Worm (Caenorhabditis elegans) whole organism, L1 larva: Measurements from ENCODE around the gene slc-17.9.

Experiments used
- aly-2 ChIP-seq: fragments of 150-350 bp; optimal IDR thresholded peaks from 2 replicates; lab custom pipeline; 2014; ENCODE audit warnings: missing biosample characterization, missing genetic modification characterization
- ceh-82 ChIP-seq, 3 experiments: fragments of 150-350 bp in 1 of 3; sonication (generic microtip) in 2 of 3; optimal IDR thresholded peaks; 2 replicates each; lab custom pipeline; 2014 to 2017; ENCODE audit warnings: missing biosample characterization in 3 of 3, missing genetic modification characterization in 3 of 3
- elt-3 ChIP-seq, 6 experiments: fragments of 150-350 bp in 1 of 6; sonication (generic microtip); optimal IDR thresholded peaks; 2 replicates each; lab custom pipeline; 2017 to 2018; ENCODE audit warnings: missing biosample characterization in 6 of 6, missing genetic modification characterization in 6 of 6, inconsistent platforms in 1 of 6
- fkh-10 ChIP-seq: sonication (generic microtip); optimal IDR thresholded peaks from 2 replicates; lab custom pipeline; 2017; ENCODE audit warnings: missing biosample characterization, missing genetic modification reagents, missing genetic modification characterization
- lin-15B ChIP-seq: fragments of 150-350 bp; sonication (generic microtip); optimal IDR thresholded peaks from 3 replicates; lab custom pipeline; 2014; ENCODE audit warnings: missing biosample characterization, missing genetic modification characterization
- mdl-1 ChIP-seq, 2 experiments: fragments of 150-350 bp; optimal IDR thresholded peaks; 2 replicates each; lab custom pipeline; 2014 to 2017; ENCODE audit warnings: missing biosample characterization in 2 of 2, missing genetic modification characterization in 2 of 2, inconsistent platforms in 1 of 2
- nhr-11 ChIP-seq: fragments of 150-350 bp; optimal IDR thresholded peaks from 2 replicates; lab custom pipeline; 2014; ENCODE audit warnings: missing biosample characterization, missing genetic modification characterization
- nhr-90 ChIP-seq: sonication (generic microtip); optimal IDR thresholded peaks from 2 replicates; lab custom pipeline; 2016; ENCODE audit warnings: mild to moderate bottlenecking, missing genetic modification characterization, missing compliant biosample characterization; ENCODE audit not compliant: poor library complexity
- pqm-1 ChIP-seq: sonication (generic microtip); optimal IDR thresholded peaks from 3 replicates; lab custom pipeline; 2017; ENCODE audit warnings: missing biosample characterization, missing genetic modification characterization
- snpc-4 ChIP-seq: fragments of 150-350 bp; optimal IDR thresholded peaks from 2 replicates; lab custom pipeline; 2014; ENCODE audit warnings: missing biosample characterization, missing genetic modification characterization
- tbx-2 ChIP-seq: sonication (generic microtip); optimal IDR thresholded peaks from 2 replicates; lab custom pipeline; 2016; ENCODE audit warnings: missing genetic modification characterization, missing compliant biosample characterization
- tlp-1 ChIP-seq: fragments of 150-350 bp; optimal IDR thresholded peaks from 2 replicates; lab custom pipeline; 2014; ENCODE audit warnings: missing biosample characterization, missing genetic modification characterization
- unc-86 ChIP-seq: sonication (generic microtip); optimal IDR thresholded peaks from 2 replicates; lab custom pipeline; 2016; ENCODE audit warnings: missing genetic modification characterization, missing compliant biosample characterization
- ztf-4 ChIP-seq: fragments of 150-350 bp; optimal IDR thresholded peaks from 2 replicates; lab custom pipeline; 2014; ENCODE audit warnings: missing biosample characterization, missing genetic modification characterization

- no peak for TF ChIP-seq ceh-82 (tag; optimal IDR thresholded peaks at IDR 0.05; lab: Kevin White, UChicago)
- TF ChIP-seq unc-86 (tag; lab: Kevin White, UChicago) = no peak
- no peak for TF ChIP-seq aly-2 (tag; lab: Kevin White, UChicago)
- no peak for TF ChIP-seq lin-15B (tag; lab: Kevin White, UChicago)
- no peak for TF ChIP-seq nhr-11
- TF ChIP-seq nhr-90 = no peak
- TF ChIP-seq snpc-4 = no peak
- TF ChIP-seq elt-3 (tag; optimal IDR thresholded peaks at IDR 0.05; lab: Kevin White, UChicago) = peak in 1 of 6 experiments; percentile 9
- no peak for TF ChIP-seq tbx-2 (tag; lab: Kevin White, UChicago)
- TF ChIP-seq mdl-1 (tag; optimal IDR thresholded peaks at IDR 0.05; lab: Kevin White, UChicago) = no peak
- no peak for TF ChIP-seq pqm-1 (tag; lab: Kevin White, UChicago)
- no peak for TF ChIP-seq tlp-1 (tag; lab: Kevin White, UChicago)
- TF ChIP-seq fkh-10 (GFP tag; lab: Kevin White, UChicago) = no peak
- no peak for TF ChIP-seq ztf-4
These were observed 819 bp downstream of the slc-17.9 start for ce11 chrX:9763903-9764302.
